Fruit fly (Drosophila melanogaster): ENCODE data around the gene CG2200.
A peak's percentile ranks its signal among the peaks of the same experiment; 100 is the strongest.

CG2200 gene

dm6 chrX:13089920-13090655 lies 4.0 kb upstream of the CG2200 start, which contains the start of gene hep (continued):
- TF ChIP-seq CG7963 (GFP tag; IDR thresholded peaks at IDR 0.05; ENCODE audit: partially characterized antibody): peak; percentile 86
- TF ChIP-seq aop (GFP tag; IDR thresholded peaks at IDR 0.05): no peak
- TF ChIP-seq so (GFP tag; IDR thresholded peaks at IDR 0.05): no peak
- TF ChIP-seq ato (GFP tag; IDR thresholded peaks at IDR 0.05; ENCODE audit: partially characterized antibody): peak; percentile 81
- TF ChIP-seq slbo (GFP tag; IDR thresholded peaks at IDR 0.05): peak; percentile 19; the same call in 1 of the 2 replicates
- peak; percentile 93 for TF ChIP-seq Opbp (GFP tag; IDR thresholded peaks at IDR 0.05; ENCODE audit: partially characterized antibody)
- TF ChIP-seq Dll (GFP tag; IDR thresholded peaks at IDR 0.05; ENCODE audit: partially characterized antibody): peak; percentile 73; the same call in 3 of the 4 replicates
- no peak for TF ChIP-seq CrebB (tag; optimal IDR thresholded peaks at IDR 0.05)
- peak; percentile 8 for TF ChIP-seq nau (GFP tag; optimal IDR thresholded peaks at IDR 0.05)
- TF ChIP-seq Sry-δ (GFP tag; optimal IDR thresholded peaks at IDR 0.05): peak; percentile 82
- TF ChIP-seq chinmo (GFP tag; IDR thresholded peaks at IDR 0.05; ENCODE audit: partially characterized antibody): peak; percentile 95
- TF ChIP-seq CG8290 (GFP tag; optimal IDR thresholded peaks at IDR 0.05): no peak
- peak in 1 of 2 experiments; percentile 37 for TF ChIP-seq CG8290 (tag; optimal IDR thresholded peaks at IDR 0.05)
- peak; percentile 54 for TF ChIP-seq Ets65A (GFP tag)
- peak; percentile 56; the same call in 1 of the 2 replicates for TF ChIP-seq klu (GFP tag; IDR thresholded peaks at IDR 0.05)
- TF ChIP-seq BEAF-32 (GFP tag; optimal IDR thresholded peaks at IDR 0.05): peak; percentile 77
- peak; percentile 86 for TF ChIP-seq knrl (GFP tag; IDR thresholded peaks at IDR 0.05; ENCODE audit: partially characterized antibody)
- TF ChIP-seq ci (GFP tag; IDR thresholded peaks at IDR 0.05): 0 out of 3 replicates have a peak, but pooled peaks have one; percentile 19
- peak; percentile 90 for TF ChIP-seq CG42726 (GFP tag; IDR thresholded peaks at IDR 0.05; ENCODE audit: partially characterized antibody)
- peak; percentile 58 for TF ChIP-seq sens (GFP tag)
- no peak for TF ChIP-seq Dek (tag; optimal IDR thresholded peaks at IDR 0.05)
- TF ChIP-seq CkIIα-i1 (GFP tag; IDR thresholded peaks at IDR 0.05): no peak
- peak; percentile 5 for TF ChIP-seq pho (GFP tag; optimal IDR thresholded peaks at IDR 0.05)

- TF ChIP-seq bigmax (GFP tag; optimal IDR thresholded peaks at IDR 0.05) (no peak), CG6272 (GFP tag; IDR thresholded peaks at IDR 0.05) (peak; percentile 35; the same call in 1 of the 2 replicates), gfzf (GFP tag; optimal IDR thresholded peaks at IDR 0.05) (peak; percentile 29), Sin3A (optimal IDR thresholded peaks at IDR 0.05) (no peak), CG7271 (tag; optimal IDR thresholded peaks at IDR 0.05) (no peak), CG18476 (GFP tag; optimal IDR thresholded peaks at IDR 0.05) (no peak), CG2889 (GFP tag; IDR thresholded peaks at IDR 0.05) (no peak), CG42726 (GFP tag; IDR thresholded peaks at IDR 0.05; ENCODE audit: partially characterized antibody) (peak; percentile 77), CG14860 (GFP tag; IDR thresholded peaks at IDR 0.05; ENCODE audit: partially characterized antibody) (peak; percentile 77), sna (GFP tag; IDR thresholded peaks at IDR 0.05; ENCODE audit: partially characterized antibody) (peak; percentile 61), B-H2 (GFP tag; optimal IDR thresholded peaks at IDR 0.05) (no peak), CG7372 (GFP tag; IDR thresholded peaks at IDR 0.05) (no peak), Gsc (GFP tag; IDR thresholded peaks at IDR 0.05) (no peak), lbe (GFP tag; optimal IDR thresholded peaks at IDR 0.05) (no peak), CG11696 (GFP tag; IDR thresholded peaks at IDR 0.05) (no peak), CG9437 (GFP tag; optimal IDR thresholded peaks at IDR 0.05) (peak; percentile 26), NFAT (GFP tag; IDR thresholded peaks at IDR 0.05) (0 out of 2 replicates have a peak, but pooled peaks have one; percentile 15), MESR4 (GFP tag; optimal IDR thresholded peaks at IDR 0.05) (peak; percentile 30), ap (GFP tag; IDR thresholded peaks at IDR 0.05) (no peak), CG3065 (GFP tag; optimal IDR thresholded peaks at IDR 0.05) (no peak), CG8290 (GFP tag; optimal IDR thresholded peaks at IDR 0.05) (peak; percentile 7), CG8290 (tag; optimal IDR thresholded peaks at IDR 0.05) (peak in 1 of 2 experiments; percentile 49), CG11093 (GFP tag; IDR thresholded peaks at IDR 0.05) (no peak), CG12104 (GFP tag; optimal IDR thresholded peaks at IDR 0.05) (no peak), az2 (GFP tag; optimal IDR thresholded peaks at IDR 0.05) (no peak), sim (GFP tag; IDR thresholded peaks at IDR 0.05) (no peak), Aef1 (GFP tag; IDR thresholded peaks at IDR 0.05) (no peak), tgo (GFP tag; IDR thresholded peaks at IDR 0.05) (no peak), CG3281 (GFP tag; optimal IDR thresholded peaks at IDR 0.05) (no peak)
These were observed 3.3 kb upstream of the CG2200 start, which contains the start of gene lic for dm6 chrX:13090656-13091261. TSS of gene lic (plus strand) at chrX:13091145.

All from whole organism, embryonic.